Fruit fly (Drosophila melanogaster): ENCODE data around the gene CG10317.

- no peak for TF ChIP-seq CG8301 (tag; optimal IDR thresholded peaks at IDR 0.05)
- no peak for TF ChIP-seq CG4496 (GFP tag; IDR thresholded peaks at IDR 0.05)
- no peak for TF ChIP-seq CG8159 (tag; optimal IDR thresholded peaks at IDR 0.05)
- no peak for TF ChIP-seq Pif1B (GFP tag; optimal IDR thresholded peaks at IDR 0.05)
- no peak for TF ChIP-seq D1 (tag; optimal IDR thresholded peaks at IDR 0.05)
- TF ChIP-seq CG10348 (GFP tag; IDR thresholded peaks at IDR 0.05) = no peak
- no peak for TF ChIP-seq CG12605 (GFP tag; IDR thresholded peaks at IDR 0.05)
- TF ChIP-seq Snoo (tag; optimal IDR thresholded peaks at IDR 0.05) = no peak
- no peak for TF ChIP-seq CG32121 (GFP tag; IDR thresholded peaks at IDR 0.05)
- no peak for TF ChIP-seq EcR (GFP tag; optimal IDR thresholded peaks at IDR 0.05)
- TF ChIP-seq Ets98B (GFP tag; IDR thresholded peaks at IDR 0.05) = no peak
Observed at dm6 chr3R:16352039-16352438, 18.3 kb downstream of the CG10317 start.

Data from whole organism, pupa.